Worm (Caenorhabditis elegans) whole organism, midembryonic: ENCODE results near the gene Y39A1A.31.

Experiments used
- T22C8.4 ChIP-seq: fragments of 200-800 bp; sonication (Bioruptor generic); IDR thresholded peaks from 2 replicates; pipeline ENCODE4 v1.3.6; 2022; ENCODE audit warnings: missing genetic modification characterization, missing compliant biosample characterization
- cog-1 ChIP-seq: sonication (generic microtip); optimal IDR thresholded peaks from 2 replicates; lab custom pipeline; 2016; ENCODE audit warnings: missing genetic modification characterization, missing compliant biosample characterization
- flt-1 ChIP-seq: fragments of 200-800 bp; sonication (Bioruptor generic); IDR thresholded peaks from 2 replicates; pipeline ENCODE4 v1.3.6; 2022; ENCODE audit warnings: missing genetic modification characterization, missing compliant biosample characterization
- klf-2 ChIP-seq: fragments of 200-800 bp; sonication (Bioruptor generic); conservative IDR thresholded peaks from 2 replicates; pipeline ENCODE4 v1.3.6; 2022; ENCODE audit warnings: missing genetic modification reagents, missing genetic modification characterization, missing compliant biosample characterization
- med-1 ChIP-seq: sonication (generic microtip); optimal IDR thresholded peaks from 2 replicates; lab custom pipeline; 2017; ENCODE audit warnings: missing genetic modification characterization, mild to moderate bottlenecking, missing compliant biosample characterization, antibody characterized with exemption, missing genetic modification reagents; ENCODE audit not compliant: insufficient read depth
- ref-1 ChIP-seq: fragments of 200-800 bp; sonication (Bioruptor generic); conservative IDR thresholded peaks from 2 replicates; pipeline ENCODE4 v1.3.6; 2022; ENCODE audit warnings: missing genetic modification reagents, missing genetic modification characterization, missing compliant biosample characterization
- tab-1 ChIP-seq: fragments of 200-800 bp; sonication (Bioruptor generic); IDR thresholded peaks from 2 replicates; pipeline ENCODE4 v1.3.6; 2022; ENCODE audit warnings: missing genetic modification characterization, missing compliant biosample characterization
- ztf-29 ChIP-seq: fragments of 200-800 bp; sonication (Bioruptor generic); IDR thresholded peaks from 2 replicates; pipeline ENCODE4 v1.3.6; 2022; ENCODE audit warnings: missing genetic modification reagents, missing genetic modification characterization, missing compliant biosample characterization

ce11 chrIII:10658394-10658793, 30.6 kb downstream of the Y39A1A.31 start:
- TF ChIP-seq cog-1 (tag; lab: Kevin White, UChicago) (no peak), flt-1 (GFP tag; lab: Robert Waterston, UW) (no peak), ref-1 (GFP tag; lab: Robert Waterston, UW) (no peak), ztf-29 (GFP tag; lab: Robert Waterston, UW) (no peak), med-1 (GFP tag; lab: Kevin White, UChicago) (no peak), klf-2 (GFP tag; lab: Robert Waterston, UW) (no peak), T22C8.4 (GFP tag; lab: Robert Waterston, UW) (no peak), tab-1 (GFP tag; lab: Robert Waterston, UW) (no peak)
